Fruit fly (Drosophila melanogaster): Measurements from ENCODE around the gene grass.

grass gene

dm6 chr3R:27204694-27205414, 47.1 kb downstream of the grass start (continued):
- TF ChIP-seq CG15336 (GFP tag; IDR thresholded peaks at IDR 0.05) (no peak), CG6163 (GFP tag; IDR thresholded peaks at IDR 0.05) (no peak), CG6792 (GFP tag; optimal IDR thresholded peaks at IDR 0.05) (no peak), fd85E (GFP tag; optimal IDR thresholded peaks at IDR 0.05) (no peak), Sox102F (GFP tag; optimal IDR thresholded peaks at IDR 0.05) (no peak), CG6276 (GFP tag; optimal IDR thresholded peaks at IDR 0.05) (no peak), Met (GFP tag; optimal IDR thresholded peaks at IDR 0.05) (peak; percentile 32), svp (GFP tag) (peak; percentile 63), eg (GFP tag; IDR thresholded peaks at IDR 0.05) (no peak)

DNA sequence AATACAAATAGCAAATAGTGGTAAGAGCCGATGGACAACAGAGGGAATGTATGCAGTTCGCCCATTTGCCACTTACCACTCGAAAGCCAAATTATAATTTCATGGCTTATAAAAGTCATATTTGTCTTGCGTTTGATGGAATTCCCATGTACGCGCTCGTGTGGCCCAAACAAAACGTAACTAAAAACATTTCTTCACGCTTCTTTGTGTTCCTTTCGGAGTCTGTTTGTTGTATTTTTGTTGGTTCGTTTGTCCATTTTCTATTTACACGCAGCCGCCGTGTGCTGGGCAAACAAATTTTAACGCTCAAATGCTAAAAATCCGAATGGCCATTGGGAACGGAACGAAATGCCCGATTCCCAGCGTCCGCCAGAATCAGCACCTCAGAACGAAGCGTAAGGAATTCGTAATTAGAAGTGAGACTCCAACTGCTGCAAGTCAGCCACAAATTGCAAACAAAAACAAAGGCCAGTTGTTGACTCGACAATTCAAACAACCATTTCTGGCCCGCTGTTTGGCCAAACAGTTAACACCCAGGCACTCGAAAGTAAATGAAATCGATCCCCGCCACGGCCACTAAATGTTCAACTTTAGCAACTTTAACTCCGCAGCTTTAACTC, 51.1 kb downstream of the grass start:
- TF ChIP-seq CG11902 (GFP tag; optimal IDR thresholded peaks at IDR 0.05), result no peak
- TF ChIP-seq fkh (GFP tag; optimal IDR thresholded peaks at IDR 0.05), result peak; percentile 78
